Worm (Caenorhabditis elegans): ENCODE results near the gene C38D4.10.

ce11 chrIII:4785714-4786113 lies 3.4 kb downstream of the C38D4.10 start, which contains the start of gene mel-28:
- no peak for TF ChIP-seq skn-1 (tag; optimal IDR thresholded peaks at IDR 0.05)
- TF ChIP-seq ces-1 (GFP tag; optimal IDR thresholded peaks at IDR 0.05), result no peak
- no peak for TF ChIP-seq unc-130 (tag; optimal IDR thresholded peaks at IDR 0.05)
- no peak for TF ChIP-seq lin-13 (GFP tag; optimal IDR thresholded peaks at IDR 0.05)
- no peak for TF ChIP-seq ztf-11 (tag; optimal IDR thresholded peaks at IDR 0.05)
- TF ChIP-seq snpc-4 (tag; optimal IDR thresholded peaks at IDR 0.05), result no peak
- TF ChIP-seq nhr-47 (tag; optimal IDR thresholded peaks at IDR 0.05), result no peak
- TF ChIP-seq nhr-11 (tag; optimal IDR thresholded peaks at IDR 0.05), result no peak
- no peak for TF ChIP-seq xbp-1 (tag; optimal IDR thresholded peaks at IDR 0.05)
- no peak for TF ChIP-seq efl-3 (GFP tag; optimal IDR thresholded peaks at IDR 0.05)
- TF ChIP-seq ama-1 (optimal IDR thresholded peaks at IDR 0.05), result no peak
- no peak for TF ChIP-seq ceh-90 (tag; optimal IDR thresholded peaks at IDR 0.05)
- no peak for TF ChIP-seq sptf-1 (tag; optimal IDR thresholded peaks at IDR 0.05)
- no peak for TF ChIP-seq ceh-88 (GFP tag; IDR thresholded peaks at IDR 0.05)

All from whole organism, L1 larva.